Worm (Caenorhabditis elegans) whole organism, L4 larva: Measurements from ENCODE around the gene nhr-283.

Source experiments
- fkh-10 ChIP-seq: fragments of 150-350 bp; optimal IDR thresholded peaks from 2 replicates; lab custom pipeline; 2014; ENCODE audit warnings: missing biosample characterization, missing genetic modification reagents, missing genetic modification characterization
- lin-29 ChIP-seq: fragments of 200-800 bp; sonication (Bioruptor generic); IDR thresholded peaks from 2 replicates; pipeline ENCODE4 v1.3.6; 2022; ENCODE audit warnings: missing genetic modification reagents, missing genetic modification characterization, missing compliant biosample characterization
- lir-3 ChIP-seq: sonication (generic microtip); optimal IDR thresholded peaks from 2 replicates; lab custom pipeline; 2016; ENCODE audit warnings: mild to moderate bottlenecking, missing genetic modification characterization, missing compliant biosample characterization

DNA sequence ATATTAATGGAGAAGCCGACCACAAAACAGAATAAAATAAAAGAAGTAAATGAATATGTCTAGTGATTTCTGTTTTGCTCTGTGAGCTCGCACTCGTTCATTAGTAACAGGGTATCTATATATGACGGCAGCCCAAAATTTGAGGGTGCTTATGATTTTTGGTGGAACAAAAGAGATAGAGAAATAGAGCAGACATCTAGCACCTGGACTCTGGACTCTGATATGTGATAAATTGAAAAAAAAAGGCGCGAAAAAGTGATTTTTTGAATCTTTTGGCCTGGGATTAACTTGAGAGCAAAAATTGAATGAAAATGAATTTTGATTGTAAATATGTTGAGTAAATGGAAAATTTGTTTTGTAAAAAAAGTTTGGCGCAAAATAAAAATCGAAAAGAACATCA lies at the start of gene nhr-283:
- TF ChIP-seq lin-29 (GFP tag; lab: Robert Waterston, UW) (no peak), fkh-10 (GFP tag; lab: Kevin White, UChicago) (no peak), lir-3 (tag; lab: Kevin White, UChicago) (no peak)
